Fruit fly (Drosophila melanogaster): ENCODE measurements around the gene kst.

- TF ChIP-seq Bteb2 (GFP tag; optimal IDR thresholded peaks at IDR 0.05) (no peak), hth (optimal IDR thresholded peaks at IDR 0.05) (no peak), cad (GFP tag; optimal IDR thresholded peaks at IDR 0.05) (no peak), CG10959 (GFP tag; IDR thresholded peaks at IDR 0.05) (no peak), Sry-β (GFP tag; optimal IDR thresholded peaks at IDR 0.05) (no peak), CG14965 (GFP tag; optimal IDR thresholded peaks at IDR 0.05; ENCODE audit: borderline replicate concordance) (no peak), Dfd (GFP tag; optimal IDR thresholded peaks at IDR 0.05) (no peak), Xrp1 (GFP tag; IDR thresholded peaks at IDR 0.05) (no peak), insv (GFP tag; optimal IDR thresholded peaks at IDR 0.05) (no peak), pb (GFP tag; optimal IDR thresholded peaks at IDR 0.05) (no peak)
These were observed 39.9 kb downstream of the kst start, which contains the start of gene CG12012 for dm6 chr3L:3376551-3376950.
